Worm (Caenorhabditis elegans): ENCODE data around the gene miga-1.

- TF ChIP-seq sptf-1 (tag; optimal IDR thresholded peaks at IDR 0.05) (no peak), snpc-4 (tag; optimal IDR thresholded peaks at IDR 0.05) (no peak), unc-62 (GFP tag; optimal IDR thresholded peaks at IDR 0.05) (no peak), lin-13 (tag; optimal IDR thresholded peaks at IDR 0.05) (no peak), ceh-39 (tag; optimal IDR thresholded peaks at IDR 0.05) (no peak), nhr-12 (tag; optimal IDR thresholded peaks at IDR 0.05) (no peak), nhr-2 (tag; optimal IDR thresholded peaks at IDR 0.05) (no peak), unc-39 (tag; optimal IDR thresholded peaks at IDR 0.05) (no peak), tbx-8 (GFP tag; optimal IDR thresholded peaks at IDR 0.05) (no peak), unc-120 (tag; optimal IDR thresholded peaks at IDR 0.05; ENCODE audit: poor library complexity, severe bottlenecking) (no peak)
These were observed 40.8 kb upstream of the miga-1 start, which contains the start of gene pals-37 for ce11 chrV:12441420-12441819.

All from whole organism, mixed stage, embryonic.